Fruit fly (Drosophila melanogaster) whole organism, prepupa: ENCODE results near the gene Smyd5.

Experiments
- CG11294 ChIP-seq: fragments of 200-800 bp; sonication (Bioruptor generic); IDR thresholded peaks from 2 replicates; pipeline ENCODE4 v1.3.6; 2022; ENCODE audit warnings: missing biosample characterization, missing genetic modification characterization
- CG6276 ChIP-seq: fragments of 200-800 bp; sonication (Bioruptor generic); optimal IDR thresholded peaks from 2 replicates; lab custom pipeline; 2017; ENCODE audit warnings: missing biosample characterization, mild to moderate bottlenecking, missing genetic modification characterization
- OdsH ChIP-seq: fragments of 200-800 bp; sonication (Bioruptor generic); optimal IDR thresholded peaks from 3 replicates; lab custom pipeline; 2016; ENCODE audit warnings: missing biosample characterization, missing genetic modification characterization
- esn ChIP-seq: fragments of 200-800 bp; sonication (Bioruptor generic); optimal IDR thresholded peaks from 2 replicates; lab custom pipeline; 2016; ENCODE audit warnings: missing biosample characterization, mild to moderate bottlenecking, missing genetic modification characterization, moderate library complexity
- fd85E ChIP-seq: fragments of 200-800 bp; sonication (Bioruptor generic); optimal IDR thresholded peaks from 3 replicates; lab custom pipeline; 2016; ENCODE audit warnings: missing biosample characterization, missing genetic modification characterization
- fkh ChIP-seq: fragments of 200-800 bp; sonication (Bioruptor generic); optimal IDR thresholded peaks from 3 replicates; lab custom pipeline; 2017; ENCODE audit warnings: missing biosample characterization, mild to moderate bottlenecking, missing genetic modification characterization, moderate library complexity

- TF ChIP-seq CG6276 (peak; percentile 7), fd85E (GFP tag; lab: Kevin White, UChicago) (no peak), esn (GFP tag; lab: Kevin White, UChicago) (no peak), fkh (GFP tag; lab: Kevin White, UChicago) (no peak), CG11294 (no peak), OdsH (GFP tag; lab: Kevin White, UChicago) (no peak)
Measured at dm6 chr3R:21254296-21254695, 35.7 kb upstream of the Smyd5 start.
